Fruit fly (Drosophila melanogaster): ENCODE results near the gene CG13606.

Gene CG13606

dm6 chr3R:24151924-24152809, 20.3 kb upstream of the CG13606 start, which contains the start of the genes p38a and CG6178 (continued):
- TF ChIP-seq CG11762 (GFP tag; optimal IDR thresholded peaks at IDR 0.05; ENCODE audit: insufficient read depth) (peak; percentile 93), svp (GFP tag) (peak; percentile 95), Sox14 (GFP tag; optimal IDR thresholded peaks at IDR 0.05) (peak; percentile 91), fd85E (GFP tag; optimal IDR thresholded peaks at IDR 0.05) (peak; percentile 72), spab (GFP tag; optimal IDR thresholded peaks at IDR 0.05) (peak; percentile 96), net (GFP tag; optimal IDR thresholded peaks at IDR 0.05) (peak; percentile 91), ss (GFP tag; optimal IDR thresholded peaks at IDR 0.05) (peak; percentile 95 to 98), CG34406 (GFP tag; optimal IDR thresholded peaks at IDR 0.05) (peak; percentile 99), Lpt (GFP tag; optimal IDR thresholded peaks at IDR 0.05) (peak; percentile 96), Ets21C (GFP tag; optimal IDR thresholded peaks at IDR 0.05) (peak; percentile 72), lz (GFP tag; optimal IDR thresholded peaks at IDR 0.05) (peak; percentile 92), CG6276 (GFP tag; optimal IDR thresholded peaks at IDR 0.05) (peak; percentile 99), vri (GFP tag; optimal IDR thresholded peaks at IDR 0.05) (peak; percentile 82), Hr39 (GFP tag; optimal IDR thresholded peaks at IDR 0.05) (peak; percentile 84), esn (GFP tag; optimal IDR thresholded peaks at IDR 0.05) (peak; percentile 97), pdm3 (GFP tag; optimal IDR thresholded peaks at IDR 0.05) (peak; percentile 89), CG32006 (GFP tag; optimal IDR thresholded peaks at IDR 0.05) (peak; percentile 100), CG6163 (GFP tag; IDR thresholded peaks at IDR 0.05) (peak; percentile 97), CG15336 (GFP tag; IDR thresholded peaks at IDR 0.05) (peak; percentile 99)

- TF ChIP-seq Ets96B (tag; optimal IDR thresholded peaks at IDR 0.05) (peak; percentile 93), CG9139 (GFP tag; optimal IDR thresholded peaks at IDR 0.05) (peak; percentile 67), Hr38 (GFP tag; optimal IDR thresholded peaks at IDR 0.05) (no peak), Lpt (GFP tag; optimal IDR thresholded peaks at IDR 0.05) (peak; percentile 82), CG6854 (GFP tag; optimal IDR thresholded peaks at IDR 0.05) (peak; percentile 39), Hr4 (GFP tag; optimal IDR thresholded peaks at IDR 0.05) (peak; percentile 85), CG7368 (GFP tag; optimal IDR thresholded peaks at IDR 0.05) (peak; percentile 81), CG6163 (GFP tag; IDR thresholded peaks at IDR 0.05) (peak; percentile 93), topi (GFP tag; optimal IDR thresholded peaks at IDR 0.05) (peak; percentile 87), Eip78C (GFP tag) (peak; percentile 94), CG6276 (GFP tag; optimal IDR thresholded peaks at IDR 0.05) (no peak), CG32006 (GFP tag; optimal IDR thresholded peaks at IDR 0.05) (peak; percentile 91), Sox102F (GFP tag; optimal IDR thresholded peaks at IDR 0.05) (no peak), CG11294 (GFP tag; IDR thresholded peaks at IDR 0.05) (peak; percentile 94), fd85E (GFP tag; optimal IDR thresholded peaks at IDR 0.05) (no peak), esn (GFP tag; optimal IDR thresholded peaks at IDR 0.05) (peak; percentile 89), eg (GFP tag; IDR thresholded peaks at IDR 0.05) (peak; percentile 97), Smox (GFP tag; optimal IDR thresholded peaks at IDR 0.05) (no peak), achi (GFP tag; optimal IDR thresholded peaks at IDR 0.05) (peak; percentile 88), CG1621 (tag; optimal IDR thresholded peaks at IDR 0.05) (no peak), Hr39 (GFP tag; optimal IDR thresholded peaks at IDR 0.05) (peak; percentile 72), Sox14 (GFP tag; optimal IDR thresholded peaks at IDR 0.05) (no peak), CG10669 (GFP tag; optimal IDR thresholded peaks at IDR 0.05) (peak; percentile 89), salr (GFP tag; optimal IDR thresholded peaks at IDR 0.05) (peak in 1 of 2 experiments; percentile 80), CG31627 (GFP tag; optimal IDR thresholded peaks at IDR 0.05) (peak; percentile 76), Eip93F (GFP tag; optimal IDR thresholded peaks at IDR 0.05) (peak; percentile 73), vri (GFP tag; optimal IDR thresholded peaks at IDR 0.05) (peak; percentile 75), Gug (GFP tag; IDR thresholded peaks at IDR 0.05) (peak; percentile 89), fd59A (GFP tag; optimal IDR thresholded peaks at IDR 0.05) (peak; percentile 72), pdm3 (GFP tag; optimal IDR thresholded peaks at IDR 0.05) (no peak), CG11902 (GFP tag; optimal IDR thresholded peaks at IDR 0.05) (peak; percentile 90), CG11762 (GFP tag; optimal IDR thresholded peaks at IDR 0.05; ENCODE audit: insufficient read depth) (peak; percentile 75), svp (GFP tag) (no peak), CG16779 (tag; optimal IDR thresholded peaks at IDR 0.05) (peak; percentile 74), OdsH (GFP tag; optimal IDR thresholded peaks at IDR 0.05) (peak; percentile 92), Blimp-1 (GFP tag; optimal IDR thresholded peaks at IDR 0.05) (no peak), net (GFP tag; optimal IDR thresholded peaks at IDR 0.05) (peak; percentile 84), CG3032 (tag; optimal IDR thresholded peaks at IDR 0.05) (peak; percentile 92), spab (GFP tag; optimal IDR thresholded peaks at IDR 0.05) (no peak), Eip75B (GFP tag; optimal IDR thresholded peaks at IDR 0.05) (no peak)
Observed at dm6 chr3R:24161173-24161811, 11.1 kb upstream of the CG13606 start, which contains the start of the genes Myo95E and TBC1d7. Gene Myo95E (minus strand): TSS chr3R:24161498. Gene TBC1d7 (plus strand): TSS chr3R:24161727.
